Worm (Caenorhabditis elegans): ENCODE results near the gene rpl-10.

ce11 chrII:8135953-8136352 lies 7.7 kb upstream of the rpl-10 start:
- TF ChIP-seq cog-1 (tag; optimal IDR thresholded peaks at IDR 0.05) (no peak), ref-1 (GFP tag; conservative IDR thresholded peaks at IDR 0.05) (no peak)
